Fruit fly (Drosophila melanogaster) whole organism, embryonic: ENCODE data around the gene SoYb.

Experiments used
- ATbp ChIP-seq: fragments of 200-800 bp; sonication (Bioruptor generic); optimal IDR thresholded peaks from 2 replicates; lab custom pipeline; 2017; ENCODE audit warnings: missing biosample characterization, mild to moderate bottlenecking, missing genetic modification characterization, missing genetic modification reagents
- BEAF-32 ChIP-seq: fragments of 200-800 bp; sonication (Bioruptor generic); optimal IDR thresholded peaks from 3 replicates; lab custom pipeline; 2017; ENCODE audit warnings: missing biosample characterization, missing genetic modification characterization, mild to moderate bottlenecking, moderate library complexity, missing genetic modification reagents
- Blimp-1 ChIP-seq: fragments of 200-800 bp; sonication (Bioruptor generic); optimal IDR thresholded peaks from 3 replicates; lab custom pipeline; 2018; ENCODE audit warnings: missing biosample characterization, missing genetic modification characterization, mild to moderate bottlenecking, moderate library complexity, missing genetic modification reagents
- CG10267 ChIP-seq: fragments of 200-800 bp; sonication (Bioruptor generic); optimal IDR thresholded peaks from 2 replicates; lab custom pipeline; 2018; ENCODE audit warnings: missing biosample characterization, mild to moderate bottlenecking, missing genetic modification characterization, moderate library complexity
- CG10979 ChIP-seq: fragments of 200-800 bp; sonication (Bioruptor generic); optimal IDR thresholded peaks from 2 replicates; lab custom pipeline; 2018; ENCODE audit warnings: missing biosample characterization, mild to moderate bottlenecking, missing genetic modification characterization, moderate library complexity
- CG12236 ChIP-seq: fragments of 200-800 bp; sonication (Bioruptor generic); optimal IDR thresholded peaks from 2 replicates; lab custom pipeline; 2016; ENCODE audit warnings: missing biosample characterization, missing genetic modification characterization
- CG12659 ChIP-seq: fragments of 200-800 bp; sonication (Bioruptor generic); optimal IDR thresholded peaks from 3 replicates; lab custom pipeline; 2017; ENCODE audit warnings: mild to moderate bottlenecking, missing biosample characterization, missing genetic modification reagents, missing genetic modification characterization
- CG14710 ChIP-seq: fragments of 200-800 bp; sonication (Bioruptor generic); optimal IDR thresholded peaks from 3 replicates; lab custom pipeline; 2019; ENCODE audit warnings: missing biosample characterization, mild to moderate bottlenecking, missing genetic modification characterization, moderate library complexity
- CG17361 ChIP-seq: fragments of 200-800 bp; sonication (Bioruptor generic); IDR thresholded peaks from 3 replicates; pipeline ENCODE4 v1.3.6; 2022; ENCODE audit warnings: missing biosample characterization, missing genetic modification characterization
- CG17612 ChIP-seq: fragments of 200-800 bp; sonication (Bioruptor generic); IDR thresholded peaks from 2 replicates; pipeline ENCODE4 v1.3.6; 2022; ENCODE audit warnings: missing biosample characterization, missing genetic modification characterization
- CG17829 ChIP-seq: fragments of 200-800 bp; optimal IDR thresholded peaks from 2 replicates; lab custom pipeline; 2019; ENCODE audit warnings: missing biosample characterization, mild to moderate bottlenecking, missing genetic modification characterization, moderate library complexity
- CG18262 ChIP-seq: fragments of 200-800 bp; optimal IDR thresholded peaks from 3 replicates; lab custom pipeline; 2019; ENCODE audit warnings: missing biosample characterization, mild to moderate bottlenecking, missing genetic modification characterization, moderate library complexity
- CG2116 ChIP-seq: fragments of 200-800 bp; sonication (Bioruptor generic); optimal IDR thresholded peaks from 3 replicates; lab custom pipeline; 2018; ENCODE audit warnings: missing biosample characterization, mild to moderate bottlenecking, missing genetic modification characterization
- CG2712 ChIP-seq: fragments of 200-800 bp; optimal IDR thresholded peaks from 3 replicates; lab custom pipeline; 2019; ENCODE audit warnings: missing biosample characterization, mild to moderate bottlenecking, missing genetic modification characterization, moderate library complexity
- CG30020 ChIP-seq: fragments of 200-800 bp; optimal IDR thresholded peaks from 2 replicates; lab custom pipeline; 2019; ENCODE audit warnings: missing biosample characterization, mild to moderate bottlenecking, missing genetic modification characterization, moderate library complexity
- CG30403 ChIP-seq: fragments of 200-800 bp; sonication (Bioruptor generic); optimal IDR thresholded peaks from 3 replicates; lab custom pipeline; 2016; ENCODE audit warnings: missing biosample characterization, missing genetic modification characterization
- CG31441 ChIP-seq: fragments of 200-800 bp; sonication (Bioruptor generic); IDR thresholded peaks from 2 replicates; pipeline ENCODE4 v1.3.6; 2022; ENCODE audit warnings: missing biosample characterization, missing genetic modification characterization
- CG32767 ChIP-seq: fragments of 200-800 bp; sonication (Bioruptor generic); IDR thresholded peaks from 2 replicates; pipeline ENCODE4 v1.3.6; 2022; ENCODE audit warnings: missing biosample characterization, missing genetic modification characterization
- CG33557 ChIP-seq: fragments of 200-800 bp; sonication (Bioruptor generic); optimal IDR thresholded peaks from 2 replicates; lab custom pipeline; 2019; ENCODE audit warnings: missing biosample characterization, mild to moderate bottlenecking, missing genetic modification characterization, moderate library complexity
- CG34224 ChIP-seq: fragments of 200-800 bp; sonication (Bioruptor generic); IDR thresholded peaks from 3 replicates; pipeline ENCODE4 v1.3.6; 2022; ENCODE audit warnings: missing biosample characterization, missing genetic modification characterization; ENCODE audit not compliant: partially characterized antibody
- CG9437 ChIP-seq: fragments of 200-800 bp; sonication (Bioruptor generic); optimal IDR thresholded peaks from 2 replicates; lab custom pipeline; 2018; ENCODE audit warnings: missing biosample characterization, mild to moderate bottlenecking, missing genetic modification characterization
- CG9797 ChIP-seq: fragments of 200-800 bp; sonication (Bioruptor generic); optimal IDR thresholded peaks from 3 replicates; lab custom pipeline; 2018; ENCODE audit warnings: missing biosample characterization, mild to moderate bottlenecking, missing genetic modification characterization
- Dp ChIP-seq: fragments of 200-800 bp; sonication (Bioruptor generic); optimal IDR thresholded peaks from 2 replicates; lab custom pipeline; 2018; ENCODE audit warnings: missing biosample characterization, mild to moderate bottlenecking, missing genetic modification characterization, moderate library complexity
- Fer1 ChIP-seq: fragments of 200-800 bp; sonication (Bioruptor generic); optimal IDR thresholded peaks from 2 replicates; lab custom pipeline; 2017; ENCODE audit warnings: missing biosample characterization, mild to moderate bottlenecking, missing genetic modification characterization
- Hmx ChIP-seq: fragments of 200-800 bp; sonication (Bioruptor generic); optimal IDR thresholded peaks from 2 replicates; lab custom pipeline; 2016; ENCODE audit warnings: missing biosample characterization, missing genetic modification characterization
- Hr51 ChIP-seq, 2 experiments: fragments of 200-800 bp; sonication (Bioruptor generic); optimal IDR thresholded peaks; 2 replicates in 1 of 2; 3 replicates in 1 of 2; lab custom pipeline; 2016 to 2018; ENCODE audit warnings: missing biosample characterization in 2 of 2, missing genetic modification characterization in 2 of 2, mild to moderate bottlenecking in 1 of 2, moderate library complexity in 1 of 2
- MESR4 ChIP-seq: fragments of 200-800 bp; sonication (Bioruptor generic); optimal IDR thresholded peaks from 2 replicates; lab custom pipeline; 2018; ENCODE audit warnings: missing biosample characterization, mild to moderate bottlenecking, missing genetic modification characterization, moderate library complexity
- Meics ChIP-seq: fragments of 200-800 bp; sonication (Bioruptor generic); optimal IDR thresholded peaks from 2 replicates; lab custom pipeline; 2017; ENCODE audit warnings: missing biosample characterization, mild to moderate bottlenecking, missing genetic modification characterization
- NK7.1 ChIP-seq: fragments of 200-800 bp; sonication (Bioruptor generic); optimal IDR thresholded peaks from 3 replicates; lab custom pipeline; 2016; ENCODE audit warnings: missing biosample characterization, missing genetic modification characterization
- Nf-YB ChIP-seq: fragments of 200-800 bp; sonication (Bioruptor generic); optimal IDR thresholded peaks from 3 replicates; lab custom pipeline; 2019; ENCODE audit warnings: missing biosample characterization, mild to moderate bottlenecking, missing genetic modification characterization, moderate library complexity
- Nf-YC ChIP-seq: fragments of 200-800 bp; optimal IDR thresholded peaks from 3 replicates; lab custom pipeline; 2019; ENCODE audit warnings: missing biosample characterization, mild to moderate bottlenecking, missing genetic modification characterization, moderate library complexity
- Opbp ChIP-seq: fragments of 200-800 bp; sonication (Bioruptor generic); IDR thresholded peaks from 3 replicates; pipeline ENCODE4 v1.3.6; 2022; ENCODE audit warnings: missing biosample characterization, missing genetic modification characterization; ENCODE audit not compliant: partially characterized antibody
- PHDP ChIP-seq: fragments of 200-800 bp; sonication (Bioruptor generic); optimal IDR thresholded peaks from 3 replicates; lab custom pipeline; 2018; ENCODE audit warnings: missing biosample characterization, mild to moderate bottlenecking, missing genetic modification characterization, moderate library complexity
- Sox102F ChIP-seq: fragments of 200-800 bp; sonication (Bioruptor generic); optimal IDR thresholded peaks from 2 replicates; lab custom pipeline; 2018; ENCODE audit warnings: missing biosample characterization, mild to moderate bottlenecking, missing genetic modification characterization, moderate library complexity
- dmrt11E ChIP-seq: fragments of 200-800 bp; sonication (Bioruptor generic); optimal IDR thresholded peaks from 3 replicates; lab custom pipeline; 2018; ENCODE audit warnings: missing biosample characterization, mild to moderate bottlenecking, missing genetic modification characterization, moderate library complexity
- fd64A ChIP-seq: fragments of 200-800 bp; sonication (Bioruptor generic); optimal IDR thresholded peaks from 3 replicates; lab custom pipeline; 2018; ENCODE audit warnings: missing biosample characterization, mild to moderate bottlenecking, missing genetic modification characterization
- gfzf ChIP-seq: fragments of 200-800 bp; sonication (Bioruptor generic); optimal IDR thresholded peaks from 2 replicates; lab custom pipeline; 2016; ENCODE audit warnings: missing biosample characterization, mild to moderate bottlenecking, missing genetic modification characterization, moderate library complexity
- grau ChIP-seq: fragments of 200-800 bp; optimal IDR thresholded peaks from 3 replicates; lab custom pipeline; 2019; ENCODE audit warnings: missing biosample characterization, mild to moderate bottlenecking, missing genetic modification characterization, moderate library complexity
- hkb ChIP-seq, 2 experiments: fragments of 200-800 bp in 1 of 2; fragments of >200 bp in 1 of 2; sonication (Bioruptor generic) in 1 of 2; IDR thresholded peaks in 1 of 2; optimal IDR thresholded peaks in 1 of 2; 2 replicates each; pipeline versions ENCODE4 v1.3.6 to Lab custom; 2017 to 2022; ENCODE audit warnings: missing biosample characterization in 1 of 2, missing genetic modification characterization in 1 of 2
- nerfin-1 ChIP-seq: fragments of 200-800 bp; sonication (Bioruptor generic); optimal IDR thresholded peaks from 3 replicates; lab custom pipeline; 2019; ENCODE audit warnings: missing biosample characterization, mild to moderate bottlenecking, missing genetic modification characterization, moderate library complexity
- phol ChIP-seq: fragments of 200-800 bp; sonication (Bioruptor generic); optimal IDR thresholded peaks from 3 replicates; lab custom pipeline; 2018; ENCODE audit warnings: missing biosample characterization, mild to moderate bottlenecking, missing genetic modification characterization, moderate library complexity
- scrt ChIP-seq: fragments of 200-800 bp; sonication (Bioruptor generic); optimal IDR thresholded peaks from 2 replicates; lab custom pipeline; 2018; ENCODE audit warnings: missing biosample characterization, mild to moderate bottlenecking, missing genetic modification characterization, moderate library complexity
- sisA ChIP-seq: fragments of 200-800 bp; sonication (Bioruptor generic); IDR thresholded peaks from 2 replicates; pipeline ENCODE4 v1.3.6; 2022; ENCODE audit warnings: missing biosample characterization, missing genetic modification characterization
- sqz ChIP-seq: fragments of 200-800 bp; sonication (Bioruptor generic); optimal IDR thresholded peaks from 3 replicates; lab custom pipeline; 2018; ENCODE audit warnings: missing biosample characterization, mild to moderate bottlenecking, missing genetic modification characterization
- stwl ChIP-seq: fragments of 200-800 bp; sonication (Bioruptor generic); optimal IDR thresholded peaks from 3 replicates; lab custom pipeline; 2018; ENCODE audit warnings: missing biosample characterization, mild to moderate bottlenecking, missing genetic modification characterization, moderate library complexity
- trem ChIP-seq: fragments of 200-800 bp; optimal IDR thresholded peaks from 3 replicates; lab custom pipeline; 2019; ENCODE audit warnings: missing biosample characterization, mild to moderate bottlenecking, missing genetic modification characterization, moderate library complexity
- z ChIP-seq: fragments of 200-800 bp; sonication (Bioruptor generic); IDR thresholded peaks from 3 replicates; pipeline ENCODE4 v1.3.6; 2022; ENCODE audit warnings: missing biosample characterization, missing genetic modification characterization
- zen2 ChIP-seq: fragments of 200-800 bp; sonication (Bioruptor generic); IDR thresholded peaks from 3 replicates; pipeline ENCODE4 v1.3.6; 2022; ENCODE audit warnings: missing biosample characterization, missing genetic modification characterization; ENCODE audit not compliant: partially characterized antibody

SoYb gene

DNA sequence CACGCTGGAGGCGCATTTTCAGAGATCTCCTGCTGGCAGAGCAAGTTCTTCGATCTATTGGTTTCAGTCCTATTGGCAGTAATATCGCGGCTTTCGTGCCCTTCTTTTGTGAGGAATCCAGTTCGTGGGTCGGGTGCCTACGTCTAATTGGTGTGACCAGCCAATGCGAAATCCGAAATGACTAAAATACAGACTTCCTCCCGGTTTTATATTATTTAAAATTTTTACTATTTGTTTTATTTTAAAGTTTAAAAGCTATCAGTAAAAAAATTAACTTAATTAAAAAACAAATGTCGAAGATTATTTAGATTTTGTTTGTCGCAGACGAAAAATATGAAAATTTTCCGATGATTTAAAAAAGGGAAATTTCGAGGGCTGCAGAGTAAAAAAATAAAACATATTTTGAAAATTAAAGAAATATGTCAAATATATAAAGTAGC lies 38.9 kb downstream of the SoYb start, which contains the start of gene CG5850 (continued):
- TF ChIP-seq dmrt11E (tag; lab: Kevin White, UChicago): peak; percentile 7
- no peak for TF ChIP-seq CG32767 (GFP tag; lab: Robert Waterston, UW)
- TF ChIP-seq nerfin-1: peak; percentile 11
- TF ChIP-seq Fer1: peak; percentile 34
- TF ChIP-seq BEAF-32 (GFP tag; lab: Kevin White, UChicago): peak; percentile 18
- peak; percentile 70 for TF ChIP-seq CG10267
- TF ChIP-seq Opbp (GFP tag; lab: Robert Waterston, UW): no peak
- TF ChIP-seq zen2 (GFP tag; lab: Robert Waterston, UW): no peak
- peak; percentile 51 for TF ChIP-seq CG12659
- peak; percentile 26 for TF ChIP-seq scrt (GFP tag; lab: Kevin White, UChicago)
- TF ChIP-seq gfzf: peak; percentile 58
- no peak for TF ChIP-seq CG10979 (tag; lab: Kevin White, UChicago)
- no peak for TF ChIP-seq Sox102F (GFP tag; lab: Kevin White, UChicago)
- peak; percentile 34 for TF ChIP-seq CG33557 (GFP tag; lab: Kevin White, UChicago)
- TF ChIP-seq sqz (GFP tag; lab: Kevin White, UChicago): peak; percentile 34
- no peak for TF ChIP-seq fd64A (GFP tag; lab: Kevin White, UChicago)
- TF ChIP-seq CG30020 (tag; lab: Kevin White, UChicago): peak; percentile 48
- peak; percentile 24 for TF ChIP-seq phol (tag; lab: Kevin White, UChicago)
- peak; percentile 56 for TF ChIP-seq trem (tag; lab: Kevin White, UChicago)
- no peak for TF ChIP-seq z (GFP tag; lab: Robert Waterston, UW)
- TF ChIP-seq CG9797 (GFP tag; lab: Kevin White, UChicago): peak; percentile 62
- TF ChIP-seq CG9437 (GFP tag; lab: Kevin White, UChicago): peak; percentile 30
- no peak for TF ChIP-seq Hmx (GFP tag; lab: Kevin White, UChicago)
- peak in 1 of 2 experiments; percentile 7 for TF ChIP-seq Hr51 (GFP tag; optimal IDR thresholded peaks at IDR 0.05; lab: Kevin White, UChicago)
- TF ChIP-seq CG18262 (tag; lab: Kevin White, UChicago): peak; percentile 44
- peak; percentile 59 for TF ChIP-seq CG31441 (GFP tag; lab: Robert Waterston, UW)
- peak; percentile 14 for TF ChIP-seq CG30403 (GFP tag; lab: Kevin White, UChicago)
- peak; percentile 34 for TF ChIP-seq stwl
- no peak for TF ChIP-seq ATbp (GFP tag; lab: Kevin White, UChicago)
- TF ChIP-seq CG17361: peak; percentile 52; the same call in 2 of the 3 replicates
- peak; percentile 21 for TF ChIP-seq Blimp-1
- TF ChIP-seq CG2712 (tag; lab: Kevin White, UChicago): peak; percentile 44
- TF ChIP-seq NK7.1 (GFP tag; lab: Kevin White, UChicago): no peak
- TF ChIP-seq grau (tag; lab: Kevin White, UChicago): peak; percentile 9
- peak; percentile 84 for TF ChIP-seq MESR4 (GFP tag; lab: Kevin White, UChicago)
- 0 out of 3 replicates have a peak, but pooled peaks have one; percentile 25 for TF ChIP-seq CG34224 (GFP tag; lab: Robert Waterston, UW)
- no peak for TF ChIP-seq sisA (GFP tag; lab: Robert Waterston, UW)
- TF ChIP-seq CG2116 (GFP tag; lab: Kevin White, UChicago): peak; percentile 27
- TF ChIP-seq Dp: peak; percentile 61
- TF ChIP-seq Meics (GFP tag; lab: Kevin White, UChicago): peak; percentile 1
- TF ChIP-seq Nf-YC (tag; lab: Kevin White, UChicago): peak; percentile 7
- TF ChIP-seq CG17612 (GFP tag; lab: Robert Waterston, UW): no peak
- TF ChIP-seq Nf-YB (GFP tag; lab: Kevin White, UChicago): peak; percentile 3
- TF ChIP-seq CG14710 (tag; lab: Kevin White, UChicago): peak; percentile 63
- TF ChIP-seq CG12236 (GFP tag; lab: Kevin White, UChicago): no peak
- peak; percentile 33 for TF ChIP-seq CG17829 (tag; lab: Kevin White, UChicago)
- TF ChIP-seq hkb (optimal IDR thresholded peaks at IDR 0.05; lab: Kevin White, UChicago): no peak
- TF ChIP-seq hkb (GFP tag; IDR thresholded peaks at IDR 0.05; lab: Robert Waterston, UW): peak; percentile 24; the same call in 1 of the 2 replicates
- peak; percentile 45 for TF ChIP-seq PHDP (tag; lab: Kevin White, UChicago)
